Fruit fly (Drosophila melanogaster): ENCODE measurements around the gene CG10472.

Gene CG10472

dm6 chr3L:6094697-6095096 lies 32.0 kb upstream of the CG10472 start, which contains the start of the genes CG10467 and loj (continued):
- TF ChIP-seq Hsf (GFP tag; optimal IDR thresholded peaks at IDR 0.05) (peak; percentile 94), CkIIα-i1 (GFP tag; IDR thresholded peaks at IDR 0.05) (peak; percentile 84), CG11247 (GFP tag; IDR thresholded peaks at IDR 0.05) (peak; percentile 97), H2.0 (GFP tag; IDR thresholded peaks at IDR 0.05) (peak; percentile 97), CG6689 (GFP tag; IDR thresholded peaks at IDR 0.05) (peak; percentile 96), Max (GFP tag; optimal IDR thresholded peaks at IDR 0.05) (peak; percentile 92), trh (GFP tag; optimal IDR thresholded peaks at IDR 0.05) (peak; percentile 95), p53 (GFP tag; optimal IDR thresholded peaks at IDR 0.05) (no peak), CG4404 (GFP tag; IDR thresholded peaks at IDR 0.05) (peak; percentile 98), btn (GFP tag; optimal IDR thresholded peaks at IDR 0.05) (no peak), klu (GFP tag; IDR thresholded peaks at IDR 0.05) (peak; percentile 97), Aef1 (GFP tag; IDR thresholded peaks at IDR 0.05) (peak; percentile 98), sr (GFP tag; IDR thresholded peaks at IDR 0.05) (peak; percentile 63; the same call in 1 of the 3 replicates), CG3838 (GFP tag; optimal IDR thresholded peaks at IDR 0.05) (peak; percentile 86), CG10431 (GFP tag; optimal IDR thresholded peaks at IDR 0.05) (peak; percentile 69), CG3726 (GFP tag; IDR thresholded peaks at IDR 0.05) (peak; percentile 95; the same call in 2 of the 3 replicates), MTF-1 (GFP tag; optimal IDR thresholded peaks at IDR 0.05; ENCODE audit: borderline replicate concordance) (peak; percentile 84), CG6683 (GFP tag; optimal IDR thresholded peaks at IDR 0.05) (peak; percentile 72), vvl (GFP tag; IDR thresholded peaks at IDR 0.05) (peak; percentile 97), CG7786 (GFP tag; optimal IDR thresholded peaks at IDR 0.05) (peak; percentile 83), fru (optimal IDR thresholded peaks at IDR 0.05) (no peak), CoRest (tag; optimal IDR thresholded peaks at IDR 0.05) (peak; percentile 98), rib (GFP tag; IDR thresholded peaks at IDR 0.05) (peak; percentile 93), CG4617 (GFP tag; optimal IDR thresholded peaks at IDR 0.05; ENCODE audit: borderline replicate concordance) (peak; percentile 97), tna (GFP tag; IDR thresholded peaks at IDR 0.05; ENCODE audit: partially characterized antibody) (no peak), dati (GFP tag; IDR thresholded peaks at IDR 0.05) (peak; percentile 80), B-H1 (GFP tag; IDR thresholded peaks at IDR 0.05) (peak; percentile 96), yki (optimal IDR thresholded peaks at IDR 0.05) (no peak), Bgb (GFP tag; IDR thresholded peaks at IDR 0.05; ENCODE audit: partially characterized antibody) (peak; percentile 59), HmgD (GFP tag; optimal IDR thresholded peaks at IDR 0.05) (peak; percentile 49), Ets65A (GFP tag) (peak; percentile 100), dan (GFP tag; IDR thresholded peaks at IDR 0.05) (peak; percentile 94), CG11085 (GFP tag; IDR thresholded peaks at IDR 0.05) (peak; percentile 97), CG14441 (GFP tag; IDR thresholded peaks at IDR 0.05) (peak; percentile 98), CG4360 (GFP tag; IDR thresholded peaks at IDR 0.05) (peak; percentile 53), sisA (GFP tag; IDR thresholded peaks at IDR 0.05) (peak; percentile 99), unpg (GFP tag; optimal IDR thresholded peaks at IDR 0.05) (peak; percentile 96), NFAT (GFP tag; IDR thresholded peaks at IDR 0.05) (peak; percentile 97), CG3847 (GFP tag; IDR thresholded peaks at IDR 0.05) (peak; percentile 98), D19A (tag; optimal IDR thresholded peaks at IDR 0.05) (peak; percentile 87), maf-S (GFP tag; optimal IDR thresholded peaks at IDR 0.05) (peak; percentile 69), Fer2 (tag; optimal IDR thresholded peaks at IDR 0.05) (peak; percentile 94), pan (optimal IDR thresholded peaks at IDR 0.05) (no peak), pan (GFP tag; optimal IDR thresholded peaks at IDR 0.05 in 1 of 2, IDR thresholded peaks at IDR 0.05 in 1 of 2) (peak in 1 of 2 experiments; percentile 96), ato (GFP tag; IDR thresholded peaks at IDR 0.05; ENCODE audit: partially characterized antibody) (no peak; the same call in 1 of the 2 replicates), CG9437 (GFP tag; optimal IDR thresholded peaks at IDR 0.05) (peak; percentile 84), so (GFP tag; IDR thresholded peaks at IDR 0.05) (peak; percentile 88), Rfx (GFP tag; IDR thresholded peaks at IDR 0.05) (peak; percentile 99), chm (GFP tag; IDR thresholded peaks at IDR 0.05) (peak; percentile 93), CG4424 (GFP tag; optimal IDR thresholded peaks at IDR 0.05) (peak; percentile 97), nerfin-1 (tag; optimal IDR thresholded peaks at IDR 0.05) (peak; percentile 93), CG8089 (GFP tag; optimal IDR thresholded peaks at IDR 0.05) (peak; percentile 68), dm (GFP tag; optimal IDR thresholded peaks at IDR 0.05) (peak; percentile 66)

All from whole organism, embryonic.